Fruit fly (Drosophila melanogaster): ENCODE results near the gene loco.

The loco gene

DNA sequence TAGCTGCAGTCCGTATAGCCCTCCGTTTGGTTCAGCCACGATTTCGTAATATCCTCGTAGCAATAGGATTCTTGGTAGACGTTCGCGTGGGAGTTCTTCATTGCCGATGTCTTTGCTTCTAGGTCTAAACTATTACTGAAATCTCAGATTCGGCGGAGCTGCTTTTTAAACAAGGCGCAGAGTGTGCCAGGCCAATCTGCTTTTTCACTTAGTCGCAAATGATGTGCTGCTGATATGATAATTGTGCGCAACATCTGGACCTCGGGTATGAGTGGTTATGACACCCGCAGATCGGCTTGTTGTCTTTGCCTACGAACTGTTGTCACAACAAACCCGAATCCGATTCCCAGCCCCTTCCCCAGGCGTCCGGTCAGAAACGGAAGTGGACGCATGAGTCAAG, 52.7 kb downstream of the loco start, which contains the start of gene btn:
TSS of gene btn (minus strand) at position 101 of the 400 bp plus-strand sequence.
- TF ChIP-seq GATAd (GFP tag; optimal IDR thresholded peaks at IDR 0.05): no peak
- TF ChIP-seq Vsx2 (GFP tag; optimal IDR thresholded peaks at IDR 0.05; ENCODE audit: partially characterized antibody): no peak
- TF ChIP-seq Jra (GFP tag; optimal IDR thresholded peaks at IDR 0.05): no peak
- TF ChIP-seq Sp1 (GFP tag; optimal IDR thresholded peaks at IDR 0.05): no peak
- no peak for TF ChIP-seq jim (GFP tag; optimal IDR thresholded peaks at IDR 0.05)
- no peak for TF ChIP-seq h (GFP tag; optimal IDR thresholded peaks at IDR 0.05)
- no peak for TF ChIP-seq CG9705 (GFP tag; optimal IDR thresholded peaks at IDR 0.05)
- no peak for TF ChIP-seq lola (GFP tag; optimal IDR thresholded peaks at IDR 0.05)
- TF ChIP-seq dl (GFP tag; optimal IDR thresholded peaks at IDR 0.05; ENCODE audit: insufficient read depth in 1 of 2, partially characterized antibody in 2 of 2): no peak
- TF ChIP-seq ey (GFP tag; optimal IDR thresholded peaks at IDR 0.05): no peak
- no peak for TF ChIP-seq CrebA (GFP tag; optimal IDR thresholded peaks at IDR 0.05; ENCODE audit: borderline replicate concordance)
- TF ChIP-seq sv (GFP tag; optimal IDR thresholded peaks at IDR 0.05): no peak
- no peak for TF ChIP-seq Dif (GFP tag; optimal IDR thresholded peaks at IDR 0.05; ENCODE audit: partially characterized antibody)
- no peak for TF ChIP-seq woc (GFP tag; optimal IDR thresholded peaks at IDR 0.05)
- no peak for TF ChIP-seq Hr83 (GFP tag; optimal IDR thresholded peaks at IDR 0.05; ENCODE audit: poor library complexity, severe bottlenecking)
- TF ChIP-seq Mio (GFP tag; optimal IDR thresholded peaks at IDR 0.05): no peak
- no peak for TF ChIP-seq HLH106 (tag; optimal IDR thresholded peaks at IDR 0.05)

DNA sequence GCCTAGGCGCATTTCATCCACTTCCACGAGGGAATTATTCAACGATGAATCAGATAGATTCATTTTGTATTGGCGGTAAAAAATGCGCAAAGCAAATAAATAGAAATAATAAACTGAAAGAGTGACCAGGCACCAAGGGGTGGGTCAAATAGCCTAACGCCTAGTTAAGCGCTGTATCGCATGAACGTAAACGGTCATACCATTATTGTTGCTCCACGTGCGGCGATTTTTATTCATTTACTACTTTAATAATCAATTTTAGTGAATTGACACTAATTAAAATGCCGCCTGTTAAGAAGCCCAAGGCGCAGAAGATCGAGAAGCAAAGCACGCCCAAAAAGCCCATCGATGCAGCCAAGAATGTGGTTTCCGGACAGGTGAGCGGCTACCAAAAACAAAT, 54.6 kb downstream of the loco start, which contains the start of the genes CG33107 and CG6937:
TSS of gene CG33107 (minus strand) at position 137 of the 400 bp plus-strand sequence.
TSS of gene CG6937 (plus strand) at position 192 of the 400 bp plus-strand sequence.
- no peak for TF ChIP-seq Jra (GFP tag; optimal IDR thresholded peaks at IDR 0.05)
- TF ChIP-seq CG32264 (GFP tag; optimal IDR thresholded peaks at IDR 0.05): no peak
- TF ChIP-seq rgr (GFP tag; optimal IDR thresholded peaks at IDR 0.05): no peak
- no peak for TF ChIP-seq CG9705 (GFP tag; optimal IDR thresholded peaks at IDR 0.05)
- no peak for TF ChIP-seq Vsx2 (GFP tag; optimal IDR thresholded peaks at IDR 0.05; ENCODE audit: partially characterized antibody)
- TF ChIP-seq foxo (GFP tag; optimal IDR thresholded peaks at IDR 0.05): no peak
- TF ChIP-seq lola (GFP tag; optimal IDR thresholded peaks at IDR 0.05): no peak
- TF ChIP-seq HLH106 (tag; optimal IDR thresholded peaks at IDR 0.05): no peak
- TF ChIP-seq N (GFP tag; optimal IDR thresholded peaks at IDR 0.05): no peak
- no peak for TF ChIP-seq Sp1 (GFP tag; optimal IDR thresholded peaks at IDR 0.05)
- no peak for TF ChIP-seq tai (GFP tag; optimal IDR thresholded peaks at IDR 0.05)
- TF ChIP-seq Hnf4 (GFP tag; optimal IDR thresholded peaks at IDR 0.05): no peak
- TF ChIP-seq ey (GFP tag; optimal IDR thresholded peaks at IDR 0.05): no peak
- TF ChIP-seq jim (GFP tag; optimal IDR thresholded peaks at IDR 0.05): no peak
- no peak for TF ChIP-seq br (GFP tag; optimal IDR thresholded peaks at IDR 0.05)

DNA sequence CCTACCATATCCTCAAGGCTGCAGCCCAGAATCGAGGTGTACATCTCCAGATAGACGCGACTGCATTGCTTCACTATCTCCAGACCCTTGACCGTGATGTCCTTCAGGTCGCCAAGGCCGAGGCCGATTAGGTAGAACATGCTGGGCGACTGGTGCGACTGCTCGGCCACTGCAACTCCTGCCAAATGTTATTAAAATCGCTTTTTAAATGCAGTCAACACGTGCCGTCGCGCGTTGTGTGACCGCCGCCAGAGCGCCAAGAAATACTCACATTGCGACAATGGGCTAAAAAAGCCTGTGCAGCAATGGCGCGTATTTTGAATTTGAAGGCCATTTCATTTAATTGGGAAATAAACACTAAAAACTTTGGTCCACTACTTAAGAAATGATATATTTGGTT, 56.2 kb downstream of the loco start, which contains the start of gene Dph5:
TSS of gene Dph5 (minus strand) at position 245 of the 400 bp plus-strand sequence.
- no peak for TF ChIP-seq psq (GFP tag; optimal IDR thresholded peaks at IDR 0.05)
- TF ChIP-seq Rel (GFP tag; optimal IDR thresholded peaks at IDR 0.05): no peak
- no peak for TF ChIP-seq Rel (tag; optimal IDR thresholded peaks at IDR 0.05)
- no peak for TF ChIP-seq fru (GFP tag; optimal IDR thresholded peaks at IDR 0.05)
- TF ChIP-seq br (GFP tag; optimal IDR thresholded peaks at IDR 0.05): no peak
- TF ChIP-seq Myc (optimal IDR thresholded peaks at IDR 0.05): no peak
- TF ChIP-seq foxo (GFP tag; optimal IDR thresholded peaks at IDR 0.05): no peak
- TF ChIP-seq OdsH (GFP tag; optimal IDR thresholded peaks at IDR 0.05): no peak

DNA sequence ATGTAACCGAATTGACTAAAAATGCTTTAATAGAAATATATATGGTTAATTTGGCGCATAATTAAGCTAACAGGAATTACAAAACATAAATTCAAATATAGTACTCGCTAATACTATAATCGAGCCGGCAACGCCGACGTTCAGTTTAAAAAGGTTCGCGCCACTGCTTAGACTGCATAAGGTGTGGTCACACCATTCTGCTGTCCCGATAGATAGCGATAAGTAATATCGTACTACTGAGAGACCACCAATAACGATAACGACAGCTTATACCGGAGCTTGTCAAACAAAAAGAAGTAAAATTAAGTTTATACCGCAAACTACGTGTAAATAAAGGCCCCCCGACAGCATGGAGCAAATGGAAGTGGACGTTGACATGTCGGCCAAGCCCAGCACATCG, 58.6 kb downstream of the loco start, which contains the start of gene CSN6:
TSS of gene CSN6 (plus strand) at position 228 of the 400 bp plus-strand sequence.
- no peak for TF ChIP-seq CrebA (GFP tag; optimal IDR thresholded peaks at IDR 0.05; ENCODE audit: borderline replicate concordance)
- peak; percentile 19 for TF ChIP-seq Myc (optimal IDR thresholded peaks at IDR 0.05)
- no peak for TF ChIP-seq Jra (GFP tag; optimal IDR thresholded peaks at IDR 0.05)
- no peak for TF ChIP-seq dl (GFP tag; optimal IDR thresholded peaks at IDR 0.05; ENCODE audit: insufficient read depth in 1 of 2, partially characterized antibody in 2 of 2)
- TF ChIP-seq ey (GFP tag; optimal IDR thresholded peaks at IDR 0.05): no peak

DNA sequence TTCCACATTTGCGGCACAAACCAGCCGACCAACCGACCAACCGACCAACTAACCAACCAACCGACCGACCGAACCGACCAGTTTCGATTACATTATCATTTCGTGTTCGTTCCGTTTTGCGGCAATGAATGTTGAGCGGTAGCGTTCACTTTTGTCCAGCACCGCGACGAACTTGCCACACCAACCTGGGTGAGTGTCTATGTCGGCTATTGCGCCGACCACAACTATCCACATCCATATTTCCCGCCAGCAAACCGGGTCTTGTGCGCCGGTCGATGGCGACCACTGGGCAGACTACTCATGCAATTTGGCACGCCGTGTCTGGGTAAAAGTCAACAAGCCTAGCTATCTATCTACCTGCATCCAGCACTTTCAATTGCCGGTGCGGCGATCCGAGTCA, 62.2 kb downstream of the loco start:
- TF ChIP-seq CrebA (GFP tag; optimal IDR thresholded peaks at IDR 0.05; ENCODE audit: borderline replicate concordance): no peak
- TF ChIP-seq dl (GFP tag; optimal IDR thresholded peaks at IDR 0.05; ENCODE audit: insufficient read depth in 1 of 2, partially characterized antibody in 2 of 2): no peak
- no peak for TF ChIP-seq Hr83 (GFP tag; optimal IDR thresholded peaks at IDR 0.05; ENCODE audit: poor library complexity, severe bottlenecking)
- no peak for TF ChIP-seq Vsx2 (GFP tag; optimal IDR thresholded peaks at IDR 0.05; ENCODE audit: partially characterized antibody)
- TF ChIP-seq Mio (GFP tag; optimal IDR thresholded peaks at IDR 0.05): no peak
- TF ChIP-seq Jra (GFP tag; optimal IDR thresholded peaks at IDR 0.05): no peak
- TF ChIP-seq fru (GFP tag; optimal IDR thresholded peaks at IDR 0.05): no peak
- TF ChIP-seq N (GFP tag; optimal IDR thresholded peaks at IDR 0.05): no peak
- TF ChIP-seq OdsH (GFP tag; optimal IDR thresholded peaks at IDR 0.05): no peak
- no peak for TF ChIP-seq CG9705 (GFP tag; optimal IDR thresholded peaks at IDR 0.05)
- no peak for TF ChIP-seq rgr (GFP tag; optimal IDR thresholded peaks at IDR 0.05)

Measured in whole organism, wandering third instar larva.